Worm (Caenorhabditis elegans) whole organism, L1 larva: ENCODE results near the gene T11G6.3.

Experiments used
- C04F5.9 ChIP-seq: sonication (generic microtip); optimal IDR thresholded peaks from 2 replicates; lab custom pipeline; 2016; ENCODE audit warnings: missing genetic modification characterization, missing compliant biosample characterization
- C34B4.2 ChIP-seq: sonication (generic microtip); optimal IDR thresholded peaks from 2 replicates; lab custom pipeline; 2017; ENCODE audit warnings: mild to moderate bottlenecking, missing genetic modification characterization, missing compliant biosample characterization
- F16B12.6 ChIP-seq: fragments of 150-350 bp; optimal IDR thresholded peaks from 2 replicates; lab custom pipeline; 2014; ENCODE audit warnings: missing biosample characterization, missing genetic modification characterization
- Y116A8C.19 ChIP-seq: sonication (generic microtip); optimal IDR thresholded peaks from 2 replicates; lab custom pipeline; 2016; ENCODE audit warnings: missing compliant biosample characterization, missing genetic modification characterization, borderline replicate concordance
- ama-1 ChIP-seq: fragments of 150-350 bp; optimal IDR thresholded peaks from 2 replicates; lab custom pipeline; 2014
- ceh-63 ChIP-seq: fragments of 200-800 bp; sonication (Bioruptor generic); optimal IDR thresholded peaks from 2 replicates; lab custom pipeline; 2018; ENCODE audit warnings: mild to moderate bottlenecking, missing genetic modification characterization, missing compliant biosample characterization
- ceh-8 ChIP-seq: fragments of 200-800 bp; sonication (Bioruptor generic); optimal IDR thresholded peaks from 2 replicates; lab custom pipeline; 2018; ENCODE audit warnings: mild to moderate bottlenecking, missing genetic modification characterization, moderate library complexity, missing compliant biosample characterization
- ceh-90 ChIP-seq: sonication (generic microtip); optimal IDR thresholded peaks from 2 replicates; lab custom pipeline; 2016; ENCODE audit warnings: missing genetic modification characterization, missing compliant biosample characterization
- ces-1 ChIP-seq: fragments of 150-350 bp; optimal IDR thresholded peaks from 2 replicates; lab custom pipeline; 2014; ENCODE audit warnings: missing biosample characterization, missing genetic modification reagents, missing genetic modification characterization
- dpl-1 ChIP-seq, 3 experiments: fragments of 150-350 bp in 2 of 3; sonication (generic microtip) in 1 of 3; optimal IDR thresholded peaks; 2 replicates each; lab custom pipeline; 2014 to 2017; ENCODE audit warnings: missing biosample characterization in 3 of 3, missing genetic modification characterization in 3 of 3, missing genetic modification reagents in 3 of 3
- efl-1 ChIP-seq, 4 experiments: fragments of 150-350 bp; optimal IDR thresholded peaks in 3 of 4; peaks in 1 of 4; 1 replicate in 1 of 4; 2 replicates in 3 of 4; lab custom pipeline; 2014; ENCODE audit warnings: missing biosample characterization in 2 of 4, missing genetic modification characterization in 2 of 4, missing genetic modification reagents in 2 of 4
- efl-3 ChIP-seq: fragments of 200-800 bp; sonication (Bioruptor generic); optimal IDR thresholded peaks from 2 replicates; lab custom pipeline; 2018; ENCODE audit warnings: mild to moderate bottlenecking, missing genetic modification characterization, missing compliant biosample characterization
- egl-13 ChIP-seq: sonication (generic microtip); optimal IDR thresholded peaks from 2 replicates; lab custom pipeline; 2016; ENCODE audit warnings: missing genotype, missing genetic modification reagents, missing genetic modification characterization, missing compliant biosample characterization
- elt-3 ChIP-seq, 6 experiments: fragments of 150-350 bp in 1 of 6; sonication (generic microtip); optimal IDR thresholded peaks; 2 replicates each; lab custom pipeline; 2017 to 2018; ENCODE audit warnings: missing biosample characterization in 6 of 6, missing genetic modification characterization in 6 of 6, inconsistent platforms in 1 of 6
- ets-5 ChIP-seq: fragments of 200-800 bp; sonication (Bioruptor generic); IDR thresholded peaks from 2 replicates; pipeline ENCODE4 v1.3.6; 2022; ENCODE audit warnings: missing genetic modification characterization, missing compliant biosample characterization
- irx-1 ChIP-seq: sonication (generic microtip); optimal IDR thresholded peaks from 2 replicates; lab custom pipeline; 2016; ENCODE audit warnings: missing genetic modification characterization, missing compliant biosample characterization
- jun-1 ChIP-seq: fragments of 150-350 bp; optimal IDR thresholded peaks from 2 replicates; lab custom pipeline; 2014; ENCODE audit warnings: missing biosample characterization, missing genetic modification reagents, missing genetic modification characterization
- lin-15B ChIP-seq: fragments of 150-350 bp; sonication (generic microtip); optimal IDR thresholded peaks from 3 replicates; lab custom pipeline; 2014; ENCODE audit warnings: missing biosample characterization, missing genetic modification characterization
- lin-39 ChIP-seq: fragments of 150-350 bp; optimal IDR thresholded peaks from 2 replicates; lab custom pipeline; 2014; ENCODE audit warnings: missing biosample characterization, missing genetic modification reagents, missing genetic modification characterization
- mef-2 ChIP-seq: fragments of 150-350 bp; optimal IDR thresholded peaks from 2 replicates; lab custom pipeline; 2014; ENCODE audit warnings: missing biosample characterization, missing genetic modification characterization
- nhr-12 ChIP-seq: sonication (generic microtip); optimal IDR thresholded peaks from 2 replicates; lab custom pipeline; 2017; ENCODE audit warnings: missing biosample characterization, missing genetic modification characterization
- nhr-20 ChIP-seq: sonication (generic microtip); optimal IDR thresholded peaks from 2 replicates; lab custom pipeline; 2016; ENCODE audit warnings: mild to moderate bottlenecking, missing genetic modification characterization, missing compliant biosample characterization
- nhr-237 ChIP-seq: fragments of 150-350 bp; optimal IDR thresholded peaks from 2 replicates; lab custom pipeline; 2014; ENCODE audit warnings: missing biosample characterization, missing genetic modification characterization
- nhr-28 ChIP-seq: fragments of 150-350 bp; optimal IDR thresholded peaks from 2 replicates; lab custom pipeline; 2014; ENCODE audit warnings: missing biosample characterization, missing genetic modification characterization
- nhr-47 ChIP-seq: sonication (generic microtip); optimal IDR thresholded peaks from 2 replicates; lab custom pipeline; 2016; ENCODE audit warnings: mild to moderate bottlenecking, missing genetic modification characterization, moderate library complexity, missing compliant biosample characterization
- nhr-71 ChIP-seq: sonication (generic microtip); optimal IDR thresholded peaks from 2 replicates; lab custom pipeline; 2016; ENCODE audit warnings: mild to moderate bottlenecking, missing genetic modification characterization, moderate library complexity, missing compliant biosample characterization
- nhr-77 ChIP-seq: fragments of 150-350 bp; optimal IDR thresholded peaks from 2 replicates; lab custom pipeline; 2014; ENCODE audit warnings: missing biosample characterization, missing genetic modification characterization
- snu-23 ChIP-seq: sonication (generic microtip); optimal IDR thresholded peaks from 2 replicates; lab custom pipeline; 2016; ENCODE audit warnings: missing genetic modification characterization, missing compliant biosample characterization
- sptf-1 ChIP-seq: fragments of 150-350 bp; optimal IDR thresholded peaks from 2 replicates; lab custom pipeline; 2014; ENCODE audit warnings: missing biosample characterization, missing genetic modification characterization
- sup-37 ChIP-seq: fragments of 200-800 bp; sonication (Bioruptor generic); optimal IDR thresholded peaks from 2 replicates; lab custom pipeline; 2018; ENCODE audit warnings: mild to moderate bottlenecking, missing genetic modification characterization, missing compliant biosample characterization
- swsn-7 ChIP-seq: sonication (generic microtip); optimal IDR thresholded peaks from 2 replicates; lab custom pipeline; 2016; ENCODE audit warnings: missing genetic modification characterization, missing compliant biosample characterization
- tbx-2 ChIP-seq: sonication (generic microtip); optimal IDR thresholded peaks from 2 replicates; lab custom pipeline; 2016; ENCODE audit warnings: missing genetic modification characterization, missing compliant biosample characterization
- tlp-1 ChIP-seq: fragments of 150-350 bp; optimal IDR thresholded peaks from 2 replicates; lab custom pipeline; 2014; ENCODE audit warnings: missing biosample characterization, missing genetic modification characterization
- unc-30 ChIP-seq: sonication (generic microtip); optimal IDR thresholded peaks from 2 replicates; lab custom pipeline; 2017; ENCODE audit warnings: missing biosample characterization, missing genetic modification characterization
- unc-62 ChIP-seq: fragments of 150-350 bp; optimal IDR thresholded peaks from 2 replicates; lab custom pipeline; 2014; ENCODE audit warnings: missing biosample characterization, missing genetic modification reagents, missing genetic modification characterization
- unc-98 ChIP-seq: fragments of 200-800 bp; sonication (Bioruptor generic); IDR thresholded peaks from 2 replicates; pipeline ENCODE4 v1.3.6; 2022; ENCODE audit warnings: missing genetic modification characterization, missing compliant biosample characterization
- vab-15 ChIP-seq: sonication (generic microtip); optimal IDR thresholded peaks from 2 replicates; lab custom pipeline; 2017; ENCODE audit warnings: missing genotype, mild to moderate bottlenecking, missing genetic modification characterization, missing compliant biosample characterization
- xbp-1 ChIP-seq: sonication (generic microtip); optimal IDR thresholded peaks from 2 replicates; lab custom pipeline; 2016; ENCODE audit warnings: missing genetic modification characterization, missing compliant biosample characterization
- zip-4 ChIP-seq: fragments of 200-800 bp; sonication (Bioruptor generic); optimal IDR thresholded peaks from 2 replicates; lab custom pipeline; 2018; ENCODE audit warnings: mild to moderate bottlenecking, missing genetic modification characterization, moderate library complexity, missing compliant biosample characterization
- ztf-4 ChIP-seq: fragments of 150-350 bp; optimal IDR thresholded peaks from 2 replicates; lab custom pipeline; 2014; ENCODE audit warnings: missing biosample characterization, missing genetic modification characterization

The T11G6.3 gene

ce11 chrIV:10832148-10832547 is 22.9 kb downstream of the T11G6.3 start, which contains the start of gene best-15:
Gene best-15, minus strand, starts transcription at chrIV:10832248.
- no peak for TF ChIP-seq nhr-71 (tag; lab: Kevin White, UChicago)
- no peak for TF ChIP-seq ztf-4 (tag; lab: Kevin White, UChicago)
- TF ChIP-seq ceh-63 = no peak
- TF ChIP-seq nhr-28 (tag; lab: Kevin White, UChicago) = no peak
- no peak for TF ChIP-seq ama-1
- no peak for TF ChIP-seq swsn-7 (tag; lab: Kevin White, UChicago)
- TF ChIP-seq lin-39 (tag; lab: Kevin White, UChicago) = no peak
- no peak for TF ChIP-seq nhr-20 (tag; lab: Kevin White, UChicago)
- TF ChIP-seq tbx-2 = no peak
- TF ChIP-seq lin-15B (tag; lab: Kevin White, UChicago) = no peak
- TF ChIP-seq tlp-1 = no peak
- no peak for TF ChIP-seq C04F5.9 (tag; lab: Kevin White, UChicago)
- TF ChIP-seq sptf-1 (tag; lab: Kevin White, UChicago) = no peak

- no peak for TF ChIP-seq xbp-1 (tag; lab: Kevin White, UChicago)
- TF ChIP-seq mef-2 (tag; lab: Kevin White, UChicago) = no peak
- TF ChIP-seq ceh-8 (GFP tag; lab: Kevin White, UChicago) = no peak
- TF ChIP-seq ztf-4 (tag; lab: Kevin White, UChicago) = no peak
- TF ChIP-seq sup-37 = no peak
- TF ChIP-seq nhr-71 (tag; lab: Kevin White, UChicago) = no peak
- TF ChIP-seq ets-5 (GFP tag; lab: Robert Waterston, UW) = no peak
- no peak for TF ChIP-seq elt-3 (tag; optimal IDR thresholded peaks at IDR 0.05; lab: Kevin White, UChicago)
- TF ChIP-seq unc-98 (GFP tag; lab: Robert Waterston, UW) = no peak
- no peak for TF ChIP-seq zip-4 (GFP tag; lab: Kevin White, UChicago)
- TF ChIP-seq lin-15B (tag; lab: Kevin White, UChicago) = no peak
- no peak for TF ChIP-seq ces-1 (GFP tag; lab: Kevin White, UChicago)
- no peak for TF ChIP-seq egl-13
- no peak for TF ChIP-seq nhr-237 (tag; lab: Kevin White, UChicago)
- TF ChIP-seq efl-3 = no peak
- TF ChIP-seq, all 84 proteins: peak for 0
Measured at ce11 chrIV:10828049-10828448, 27.0 kb downstream of the T11G6.3 start, which contains the start of gene npax-3. Gene npax-3, minus strand, starts transcription at chrIV:10828149.

ce11 chrIV:10826029-10826428 is 29.0 kb downstream of the T11G6.3 start:
- TF ChIP-seq unc-30 (tag; lab: Kevin White, UChicago) (no peak), xbp-1 (tag; lab: Kevin White, UChicago) (no peak), unc-98 (GFP tag; lab: Robert Waterston, UW) (no peak), snu-23 (GFP tag; lab: Kevin White, UChicago) (no peak), jun-1 (tag; lab: Kevin White, UChicago) (no peak), tlp-1 (no peak), vab-15 (tag; lab: Kevin White, UChicago) (no peak), C34B4.2 (tag; lab: Kevin White, UChicago) (no peak), dpl-1 (GFP tag; optimal IDR thresholded peaks at IDR 0.05; lab: Kevin White, UChicago) (no peak)
- TF ChIP-seq, all 84 proteins: peak for 0

- TF ChIP-seq nhr-47 (tag; lab: Kevin White, UChicago) (no peak), elt-3 (tag; optimal IDR thresholded peaks at IDR 0.05; lab: Kevin White, UChicago) (no peak), ces-1 (GFP tag; lab: Kevin White, UChicago) (no peak), efl-3 (no peak), snu-23 (GFP tag; lab: Kevin White, UChicago) (no peak), unc-62 (GFP tag; lab: Kevin White, UChicago) (no peak), irx-1 (tag; lab: Kevin White, UChicago) (no peak), nhr-28 (tag; lab: Kevin White, UChicago) (no peak), efl-1 (optimal IDR thresholded peaks at IDR 0.05; lab: Kevin White, UChicago) (no peak), efl-1 (GFP tag; optimal IDR thresholded peaks at IDR 0.05 in 1 of 2; lab: Kevin White, UChicago) (no peak), zip-4 (GFP tag; lab: Kevin White, UChicago) (no peak), ceh-8 (GFP tag; lab: Kevin White, UChicago) (no peak), F16B12.6 (no peak), sptf-1 (tag; lab: Kevin White, UChicago) (no peak), ceh-90 (tag; lab: Kevin White, UChicago) (no peak), Y116A8C.19 (no peak), nhr-77 (tag; lab: Kevin White, UChicago) (no peak), nhr-12 (tag; lab: Kevin White, UChicago) (no peak)
Measured at ce11 chrIV:10825383-10825782, 29.7 kb downstream of the T11G6.3 start.
